Worm (Caenorhabditis elegans) whole organism, L1 larva: ENCODE data around the gene F14H3.3.

Experiments
- blmp-1 ChIP-seq: fragments of 150-350 bp; optimal IDR thresholded peaks from 2 replicates; lab custom pipeline; 2014; ENCODE audit warnings: missing biosample characterization, missing genetic modification characterization
- efl-1 ChIP-seq, 4 experiments: fragments of 150-350 bp; optimal IDR thresholded peaks in 3 of 4; peaks in 1 of 4; 1 replicate in 1 of 4; 2 replicates in 3 of 4; lab custom pipeline; 2014; ENCODE audit warnings: missing biosample characterization in 2 of 4, missing genetic modification characterization in 2 of 4, missing genetic modification reagents in 2 of 4
- egl-27 ChIP-seq, 2 experiments: fragments of 150-350 bp in 1 of 2; sonication (generic microtip); optimal IDR thresholded peaks; 3 replicates each; lab custom pipeline; 2017 to 2018; ENCODE audit warnings: missing biosample characterization in 2 of 2, missing genetic modification characterization in 2 of 2, missing genetic modification reagents in 2 of 2
- elt-2 ChIP-seq: sonication (generic microtip); optimal IDR thresholded peaks from 2 replicates; lab custom pipeline; 2016; ENCODE audit warnings: missing genetic modification characterization, mild to moderate bottlenecking, inconsistent platforms, missing compliant biosample characterization, missing genetic modification reagents
- hlh-17 ChIP-seq: fragments of 200-800 bp; sonication (Bioruptor generic); optimal IDR thresholded peaks from 2 replicates; lab custom pipeline; 2018; ENCODE audit warnings: missing genetic modification characterization, mild to moderate bottlenecking, missing compliant biosample characterization, moderate library complexity, borderline replicate concordance
- lin-13 ChIP-seq: fragments of 150-350 bp; optimal IDR thresholded peaks from 2 replicates; lab custom pipeline; 2014; ENCODE audit warnings: missing biosample characterization, missing genetic modification reagents, missing genetic modification characterization
- lin-15B ChIP-seq: fragments of 150-350 bp; sonication (generic microtip); optimal IDR thresholded peaks from 3 replicates; lab custom pipeline; 2014; ENCODE audit warnings: missing biosample characterization, missing genetic modification characterization
- nhr-28 ChIP-seq: fragments of 150-350 bp; optimal IDR thresholded peaks from 2 replicates; lab custom pipeline; 2014; ENCODE audit warnings: missing biosample characterization, missing genetic modification characterization
- rnt-1 ChIP-seq: sonication (generic microtip); optimal IDR thresholded peaks from 2 replicates; lab custom pipeline; 2016; ENCODE audit warnings: mild to moderate bottlenecking, missing genetic modification characterization, moderate library complexity, missing compliant biosample characterization
- skn-1 ChIP-seq: fragments of 150-350 bp; optimal IDR thresholded peaks from 2 replicates; lab custom pipeline; 2014; ENCODE audit warnings: missing biosample characterization, missing genetic modification characterization
- unc-62 ChIP-seq: fragments of 150-350 bp; optimal IDR thresholded peaks from 2 replicates; lab custom pipeline; 2014; ENCODE audit warnings: missing biosample characterization, missing genetic modification reagents, missing genetic modification characterization
- xbp-1 ChIP-seq: sonication (generic microtip); optimal IDR thresholded peaks from 2 replicates; lab custom pipeline; 2016; ENCODE audit warnings: missing genetic modification characterization, missing compliant biosample characterization

DNA sequence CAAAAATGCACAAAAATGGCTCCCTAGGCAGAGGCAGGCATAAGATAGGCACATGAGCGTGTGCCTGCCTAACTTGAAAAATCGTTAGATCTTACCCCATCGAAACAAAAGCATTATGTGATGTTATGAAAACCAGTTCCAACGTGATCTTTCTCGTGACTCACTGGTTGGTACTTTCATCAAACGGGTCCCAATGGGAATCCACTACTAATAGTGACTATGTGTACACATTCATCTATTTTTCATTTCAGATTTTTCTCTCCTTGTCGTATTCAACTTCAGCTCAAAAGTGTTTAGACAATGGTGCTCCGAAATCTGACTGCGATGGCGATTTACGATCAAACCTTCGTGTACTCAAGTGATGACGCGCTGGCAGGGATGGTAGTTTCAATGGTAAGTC lies 35.6 kb downstream of the F14H3.3 start, which contains the start of gene srx-43:
- TF ChIP-seq rnt-1 (tag; lab: Kevin White, UChicago): no peak
- no peak for TF ChIP-seq hlh-17 (GFP tag; lab: Kevin White, UChicago)
- TF ChIP-seq unc-62: no peak
- no peak for TF ChIP-seq nhr-28 (tag; lab: Kevin White, UChicago)
- no peak for TF ChIP-seq skn-1
- TF ChIP-seq elt-2: no peak
- no peak for TF ChIP-seq lin-13 (GFP tag; lab: Kevin White, UChicago)
- no peak for TF ChIP-seq lin-15B
- no peak for TF ChIP-seq blmp-1 (tag; lab: Kevin White, UChicago)
- TF ChIP-seq efl-1 (optimal IDR thresholded peaks at IDR 0.05; lab: Kevin White, UChicago): no peak
- TF ChIP-seq efl-1 (GFP tag; optimal IDR thresholded peaks at IDR 0.05 in 1 of 2; lab: Kevin White, UChicago): no peak
- no peak for TF ChIP-seq xbp-1 (tag; lab: Kevin White, UChicago)
- TF ChIP-seq egl-27 (tag; optimal IDR thresholded peaks at IDR 0.05; lab: Kevin White, UChicago): no peak
